Worm (Caenorhabditis elegans): Measurements from ENCODE around the gene srj-27.
A peak's percentile ranks its signal among the peaks of the same experiment; 100 is the strongest.

ce11 chrV:15083659-15084058 is 43.7 kb downstream of the srj-27 start:
- TF ChIP-seq pha-4 (tag; optimal IDR thresholded peaks at IDR 0.05): no peak
- no peak for TF ChIP-seq nfya-1 (tag; optimal IDR thresholded peaks at IDR 0.05; ENCODE audit: insufficient read depth)
- no peak for TF ChIP-seq snpc-4 (tag; optimal IDR thresholded peaks at IDR 0.05)
- no peak for TF ChIP-seq aly-2 (tag; optimal IDR thresholded peaks at IDR 0.05)
- TF ChIP-seq ama-1 (optimal IDR thresholded peaks at IDR 0.05): peak; percentile 84
- no peak for TF ChIP-seq zag-1 (tag; optimal IDR thresholded peaks at IDR 0.05)
- no peak for TF ChIP-seq mdl-1 (tag; optimal IDR thresholded peaks at IDR 0.05)
- no peak for TF ChIP-seq elt-3 (tag; optimal IDR thresholded peaks at IDR 0.05)
- TF ChIP-seq nhr-28 (tag; optimal IDR thresholded peaks at IDR 0.05): no peak
- no peak for TF ChIP-seq unc-62 (GFP tag; optimal IDR thresholded peaks at IDR 0.05)
- no peak for TF ChIP-seq nhr-12 (tag; optimal IDR thresholded peaks at IDR 0.05)
- no peak for TF ChIP-seq ceh-28 (tag; optimal IDR thresholded peaks at IDR 0.05)
- TF ChIP-seq ceh-82 (tag; optimal IDR thresholded peaks at IDR 0.05): no peak
